Fruit fly (Drosophila melanogaster): Measurements from ENCODE around the gene t-cup.
A peak's percentile ranks its signal among the peaks of the same experiment; 100 is the strongest.

The t-cup gene

dm6 chr2L:12472988-12473387 lies 24.1 kb downstream of the t-cup start (continued):
- TF ChIP-seq CkIIα-i1 (GFP tag; IDR thresholded peaks at IDR 0.05) (no peak), Sin3A (optimal IDR thresholded peaks at IDR 0.05) (no peak), cad (GFP tag; optimal IDR thresholded peaks at IDR 0.05) (no peak), Antp (GFP tag; optimal IDR thresholded peaks at IDR 0.05) (no peak), row (GFP tag; IDR thresholded peaks at IDR 0.05) (peak; percentile 29; the same call in 1 of the 3 replicates), CG18011 (GFP tag; optimal IDR thresholded peaks at IDR 0.05) (no peak), Dbx (GFP tag; IDR thresholded peaks at IDR 0.05) (no peak), CG11504 (tag; optimal IDR thresholded peaks at IDR 0.05) (no peak), Rx (GFP tag; IDR thresholded peaks at IDR 0.05) (no peak), exex (tag; optimal IDR thresholded peaks at IDR 0.05) (no peak), gcm (GFP tag; optimal IDR thresholded peaks at IDR 0.05) (no peak), MBD-R2 (GFP tag; IDR thresholded peaks at IDR 0.05) (no peak), CG6254 (GFP tag; optimal IDR thresholded peaks at IDR 0.05) (no peak), HLH4C (GFP tag; IDR thresholded peaks at IDR 0.05; ENCODE audit: partially characterized antibody) (no peak), phol (tag; optimal IDR thresholded peaks at IDR 0.05) (no peak), Gug (GFP tag; IDR thresholded peaks at IDR 0.05) (no peak), zen (tag; optimal IDR thresholded peaks at IDR 0.05) (peak; percentile 83), fd102C (GFP tag; optimal IDR thresholded peaks at IDR 0.05) (no peak), Xrp1 (GFP tag; IDR thresholded peaks at IDR 0.05) (no peak), sens (GFP tag) (peak; percentile 35), az2 (GFP tag; optimal IDR thresholded peaks at IDR 0.05) (no peak), CG1647 (GFP tag; optimal IDR thresholded peaks at IDR 0.05) (no peak), ci (GFP tag; IDR thresholded peaks at IDR 0.05) (no peak), wek (GFP tag; optimal IDR thresholded peaks at IDR 0.05) (no peak), tio (GFP tag; optimal IDR thresholded peaks at IDR 0.05) (no peak), CG4328 (GFP tag; optimal IDR thresholded peaks at IDR 0.05) (no peak), insv (GFP tag; optimal IDR thresholded peaks at IDR 0.05) (peak in 1 of 2 experiments; percentile 42), CG30431 (GFP tag; optimal IDR thresholded peaks at IDR 0.05) (no peak), Atf6 (GFP tag; IDR thresholded peaks at IDR 0.05) (no peak), CG5180 (GFP tag; optimal IDR thresholded peaks at IDR 0.05) (no peak), Vsx1 (GFP tag; optimal IDR thresholded peaks at IDR 0.05) (no peak), Awh (GFP tag; IDR thresholded peaks at IDR 0.05) (0 out of 2 replicates have a peak, but pooled peaks have one; percentile 21), Scr (GFP tag; IDR thresholded peaks at IDR 0.05; ENCODE audit: partially characterized antibody) (no peak; the same call in 1 of the 2 replicates), Fer2 (tag; optimal IDR thresholded peaks at IDR 0.05) (no peak), bab2 (GFP tag; optimal IDR thresholded peaks at IDR 0.05) (no peak), CG17385 (GFP tag; optimal IDR thresholded peaks at IDR 0.05) (no peak), CG12155 (GFP tag; optimal IDR thresholded peaks at IDR 0.05) (no peak), fd64A (GFP tag; optimal IDR thresholded peaks at IDR 0.05) (no peak), schlank (tag; optimal IDR thresholded peaks at IDR 0.05) (no peak), Ravus (GFP tag; IDR thresholded peaks at IDR 0.05) (no peak), CG9797 (GFP tag; optimal IDR thresholded peaks at IDR 0.05) (no peak), CG14441 (GFP tag; IDR thresholded peaks at IDR 0.05) (no peak), MESR4 (GFP tag; optimal IDR thresholded peaks at IDR 0.05) (no peak), unc-4 (GFP tag; IDR thresholded peaks at IDR 0.05; ENCODE audit: partially characterized antibody) (no peak), CG2712 (tag; optimal IDR thresholded peaks at IDR 0.05) (no peak), CG18764 (GFP tag; optimal IDR thresholded peaks at IDR 0.05) (no peak), CHES-1-like (GFP tag; optimal IDR thresholded peaks at IDR 0.05) (no peak), ato (GFP tag; IDR thresholded peaks at IDR 0.05; ENCODE audit: partially characterized antibody) (no peak), Hr3 (GFP tag; optimal IDR thresholded peaks at IDR 0.05) (no peak), ATbp (GFP tag; optimal IDR thresholded peaks at IDR 0.05) (no peak), bbx (GFP tag; IDR thresholded peaks at IDR 0.05; ENCODE audit: partially characterized antibody) (no peak), BtbVII (GFP tag; optimal IDR thresholded peaks at IDR 0.05) (no peak)
